Fruit fly (Drosophila melanogaster) whole organism, embryonic: Measurements from ENCODE around the gene CG17234.
A peak's percentile ranks its signal among the peaks of the same experiment; 100 is the strongest.

Experiments used
- C15 ChIP-seq: fragments of 200-800 bp; sonication (Bioruptor generic); IDR thresholded peaks from 3 replicates; pipeline ENCODE4 v1.3.6; 2022; ENCODE audit warnings: missing biosample characterization, missing genetic modification characterization
- CG10274 ChIP-seq: fragments of 200-800 bp; sonication (Bioruptor generic); optimal IDR thresholded peaks from 3 replicates; lab custom pipeline; 2017; ENCODE audit warnings: missing biosample characterization, mild to moderate bottlenecking, missing genetic modification characterization
- CG10565 ChIP-seq: fragments of 200-800 bp; sonication (Bioruptor generic); optimal IDR thresholded peaks from 3 replicates; lab custom pipeline; 2016; ENCODE audit warnings: missing biosample characterization, mild to moderate bottlenecking, missing genetic modification characterization
- CG11696 ChIP-seq: fragments of 200-800 bp; sonication (Bioruptor generic); IDR thresholded peaks from 2 replicates; pipeline ENCODE4 v1.3.6; 2022; ENCODE audit warnings: missing biosample characterization, missing genetic modification characterization
- CG11723 ChIP-seq: fragments of 200-800 bp; sonication (Bioruptor generic); optimal IDR thresholded peaks from 2 replicates; lab custom pipeline; 2017; ENCODE audit warnings: missing biosample characterization, mild to moderate bottlenecking, missing genetic modification characterization
- CG12155 ChIP-seq: fragments of 200-800 bp; sonication (Bioruptor generic); optimal IDR thresholded peaks from 3 replicates; lab custom pipeline; 2016; ENCODE audit warnings: missing biosample characterization, missing genetic modification characterization
- CG12659 ChIP-seq: fragments of 200-800 bp; sonication (Bioruptor generic); optimal IDR thresholded peaks from 3 replicates; lab custom pipeline; 2017; ENCODE audit warnings: mild to moderate bottlenecking, missing biosample characterization, missing genetic modification reagents, missing genetic modification characterization
- CG1529 ChIP-seq: fragments of 200-800 bp; sonication (Bioruptor generic); optimal IDR thresholded peaks from 3 replicates; lab custom pipeline; 2018; ENCODE audit warnings: missing biosample characterization, missing genetic modification characterization
- CG15696 ChIP-seq: fragments of 200-800 bp; sonication (Bioruptor generic); optimal IDR thresholded peaks from 2 replicates; lab custom pipeline; 2019; ENCODE audit warnings: missing biosample characterization, mild to moderate bottlenecking, missing genetic modification characterization, moderate library complexity
- CG16863 ChIP-seq: fragments of 200-800 bp; sonication (Bioruptor generic); optimal IDR thresholded peaks from 3 replicates; lab custom pipeline; 2016; ENCODE audit warnings: missing biosample characterization, missing genetic modification characterization
- CG17359 ChIP-seq: fragments of 200-800 bp; sonication (Bioruptor generic); optimal IDR thresholded peaks from 3 replicates; lab custom pipeline; 2018; ENCODE audit warnings: missing biosample characterization, mild to moderate bottlenecking, missing genetic modification characterization, moderate library complexity
- CG17361 ChIP-seq: fragments of 200-800 bp; sonication (Bioruptor generic); IDR thresholded peaks from 3 replicates; pipeline ENCODE4 v1.3.6; 2022; ENCODE audit warnings: missing biosample characterization, missing genetic modification characterization
- CG18764 ChIP-seq: fragments of 200-800 bp; sonication (Bioruptor generic); optimal IDR thresholded peaks from 3 replicates; lab custom pipeline; 2016; ENCODE audit warnings: missing biosample characterization, missing genetic modification characterization
- CG30020 ChIP-seq: fragments of 200-800 bp; optimal IDR thresholded peaks from 2 replicates; lab custom pipeline; 2019; ENCODE audit warnings: missing biosample characterization, mild to moderate bottlenecking, missing genetic modification characterization, moderate library complexity
- CG3163 ChIP-seq: fragments of 200-800 bp; sonication (Bioruptor generic); optimal IDR thresholded peaks from 3 replicates; lab custom pipeline; 2016; ENCODE audit warnings: missing biosample characterization, missing genetic modification characterization
- CG3281 ChIP-seq: fragments of 200-800 bp; sonication (Bioruptor generic); optimal IDR thresholded peaks from 3 replicates; lab custom pipeline; 2017; ENCODE audit warnings: missing biosample characterization, mild to moderate bottlenecking, missing genetic modification characterization
- CG42726 ChIP-seq: fragments of 200-800 bp; sonication (Bioruptor generic); IDR thresholded peaks from 2 replicates; pipeline ENCODE4 v1.3.6; 2022; ENCODE audit warnings: missing biosample characterization, missing genetic modification characterization; ENCODE audit not compliant: partially characterized antibody
- CG4424 ChIP-seq: fragments of 200-800 bp; sonication (Bioruptor generic); optimal IDR thresholded peaks from 3 replicates; lab custom pipeline; 2016; ENCODE audit warnings: missing biosample characterization, missing genetic modification characterization
- CG6791 ChIP-seq: fragments of 200-800 bp; sonication (Bioruptor generic); IDR thresholded peaks from 3 replicates; pipeline ENCODE4 v1.3.6; 2022; ENCODE audit warnings: missing biosample characterization, missing genetic modification characterization; ENCODE audit not compliant: partially characterized antibody
- CG7786 ChIP-seq: fragments of 200-800 bp; sonication (Bioruptor generic); optimal IDR thresholded peaks from 2 replicates; lab custom pipeline; 2016; ENCODE audit warnings: missing biosample characterization, missing genetic modification characterization
- CG8924 ChIP-seq: fragments of 200-800 bp; optimal IDR thresholded peaks from 3 replicates; lab custom pipeline; 2019; ENCODE audit warnings: missing biosample characterization, mild to moderate bottlenecking, missing genetic modification characterization, moderate library complexity
- CG8944 ChIP-seq: fragments of 200-800 bp; sonication (Bioruptor generic); optimal IDR thresholded peaks from 3 replicates; lab custom pipeline; 2016; ENCODE audit warnings: missing biosample characterization, missing genetic modification characterization
- CkIIα-i1 ChIP-seq: fragments of 200-800 bp; sonication (Bioruptor generic); IDR thresholded peaks from 2 replicates; pipeline ENCODE4 v1.3.6; 2022; ENCODE audit warnings: missing biosample characterization, missing genetic modification characterization
- Dll ChIP-seq: fragments of 200-800 bp; sonication (Bioruptor generic); IDR thresholded peaks from 4 replicates; pipeline ENCODE4 v1.3.6; 2022; ENCODE audit warnings: missing biosample characterization, missing genetic modification characterization; ENCODE audit not compliant: partially characterized antibody
- Drgx ChIP-seq: fragments of 200-800 bp; sonication (Bioruptor generic); IDR thresholded peaks from 2 replicates; pipeline ENCODE4 v1.3.6; 2022; ENCODE audit warnings: missing biosample characterization, missing genetic modification characterization
- Eip74EF ChIP-seq, 2 experiments: fragments of 200-800 bp in 1 of 2; fragments of >200 bp in 1 of 2; sonication (Bioruptor generic) in 1 of 2; optimal IDR thresholded peaks; 2 replicates each; lab custom pipeline; 2017 to 2019; ENCODE audit warnings: missing biosample characterization in 2 of 2, missing genetic modification characterization in 2 of 2, mild to moderate bottlenecking in 1 of 2, moderate library complexity in 1 of 2
- Hr3 ChIP-seq: fragments of 200-800 bp; sonication (Bioruptor generic); optimal IDR thresholded peaks from 3 replicates; lab custom pipeline; 2016; ENCODE audit warnings: missing biosample characterization, missing genetic modification characterization
- Lim3 ChIP-seq: fragments of 200-800 bp; sonication (Bioruptor generic); IDR thresholded peaks from 2 replicates; pipeline ENCODE4 v1.3.6; 2022; ENCODE audit warnings: missing biosample characterization, missing genetic modification characterization
- NK7.1 ChIP-seq: fragments of 200-800 bp; sonication (Bioruptor generic); optimal IDR thresholded peaks from 3 replicates; lab custom pipeline; 2016; ENCODE audit warnings: missing biosample characterization, missing genetic modification characterization
- Nf-YB ChIP-seq: fragments of 200-800 bp; sonication (Bioruptor generic); optimal IDR thresholded peaks from 3 replicates; lab custom pipeline; 2019; ENCODE audit warnings: missing biosample characterization, mild to moderate bottlenecking, missing genetic modification characterization, moderate library complexity
- TFAM ChIP-seq: fragments of 200-800 bp; sonication (Bioruptor generic); optimal IDR thresholded peaks from 2 replicates; lab custom pipeline; 2017; ENCODE audit warnings: missing biosample characterization, missing genetic modification characterization, inconsistent platforms
- ase ChIP-seq: fragments of 200-800 bp; sonication (Bioruptor generic); IDR thresholded peaks from 3 replicates; pipeline ENCODE4 v1.3.6; 2022; ENCODE audit warnings: missing biosample characterization, missing genetic modification characterization
- bsh ChIP-seq, 2 experiments: fragments of 200-800 bp; sonication (Bioruptor generic); optimal IDR thresholded peaks; 2 replicates each; lab custom pipeline; 2017 to 2018; ENCODE audit warnings: mild to moderate bottlenecking in 2 of 2, missing biosample characterization in 2 of 2, missing genetic modification characterization in 2 of 2, moderate library complexity in 1 of 2
- chif ChIP-seq, 2 experiments: fragments of 200-800 bp; sonication (Bioruptor generic); optimal IDR thresholded peaks; 3 replicates each; lab custom pipeline; 2016; ENCODE audit warnings: missing biosample characterization in 2 of 2, missing genetic modification characterization in 2 of 2
- ci ChIP-seq: fragments of 200-800 bp; sonication (Bioruptor generic); IDR thresholded peaks from 3 replicates; pipeline ENCODE4 v1.3.6; 2022; ENCODE audit warnings: missing biosample characterization, missing genetic modification characterization
- crc ChIP-seq: fragments of 200-800 bp; sonication (Bioruptor generic); optimal IDR thresholded peaks from 2 replicates; lab custom pipeline; 2016; ENCODE audit warnings: missing biosample characterization, missing genetic modification characterization
- danr ChIP-seq: fragments of 200-800 bp; sonication (Bioruptor generic); IDR thresholded peaks from 2 replicates; pipeline ENCODE4 v1.3.6; 2022; ENCODE audit warnings: missing biosample characterization, missing genetic modification characterization
- eyg ChIP-seq: fragments of 200-800 bp; sonication (Bioruptor generic); optimal IDR thresholded peaks from 3 replicates; lab custom pipeline; 2016; ENCODE audit warnings: missing biosample characterization, missing genetic modification characterization
- fd102C ChIP-seq: fragments of 200-800 bp; sonication (Bioruptor generic); optimal IDR thresholded peaks from 2 replicates; lab custom pipeline; 2018; ENCODE audit warnings: missing biosample characterization, mild to moderate bottlenecking, missing genetic modification characterization, moderate library complexity
- lov ChIP-seq, 2 experiments: fragments of 200-800 bp in 1 of 2; fragments of >200 bp in 1 of 2; sonication (Bioruptor generic) in 1 of 2; IDR thresholded peaks in 1 of 2; optimal IDR thresholded peaks in 1 of 2; 2 replicates in 1 of 2; 3 replicates in 1 of 2; pipeline versions ENCODE4 v1.3.6 to Lab custom; 2017 to 2022; ENCODE audit warnings: missing biosample characterization in 1 of 2, missing genetic modification characterization in 1 of 2
- onecut ChIP-seq: fragments of 200-800 bp; sonication (Bioruptor generic); IDR thresholded peaks from 2 replicates; pipeline ENCODE4 v1.3.6; 2022; ENCODE audit warnings: missing biosample characterization, missing genetic modification characterization
- otp ChIP-seq: fragments of 200-800 bp; sonication (Bioruptor generic); IDR thresholded peaks from 3 replicates; pipeline ENCODE4, ENCODE4 v1.3.6; 2022; ENCODE audit warnings: missing biosample characterization, missing genetic modification characterization
- slbo ChIP-seq: fragments of 200-800 bp; sonication (Bioruptor generic); IDR thresholded peaks from 2 replicates; pipeline ENCODE4 v1.3.6; 2022; ENCODE audit warnings: missing biosample characterization, missing genetic modification characterization
- wek ChIP-seq: fragments of 200-800 bp; sonication (Bioruptor generic); optimal IDR thresholded peaks from 3 replicates; lab custom pipeline; 2018; ENCODE audit warnings: missing biosample characterization, mild to moderate bottlenecking, missing genetic modification characterization, moderate library complexity
- zen ChIP-seq: fragments of 200-800 bp; sonication (Bioruptor generic); optimal IDR thresholded peaks from 3 replicates; lab custom pipeline; 2018; ENCODE audit warnings: missing biosample characterization, mild to moderate bottlenecking, missing genetic modification characterization, moderate library complexity
- zfh1 ChIP-seq: fragments of 200-800 bp; sonication (Bioruptor generic); IDR thresholded peaks from 3 replicates; pipeline ENCODE4 v1.3.6; 2022; ENCODE audit warnings: missing biosample characterization, missing genetic modification characterization

Gene CG17234

dm6 chr2L:2226259-2227121 is 26.4 kb upstream of the CG17234 start, which contains the start of the genes CG15387 and sau (continued):
- TF ChIP-seq CG12659 (peak; percentile 90), CG10274 (peak; percentile 60), CG10565 (GFP tag; lab: Kevin White, UChicago) (no peak), Lim3 (no peak), lov (optimal IDR thresholded peaks at IDR 0.05; lab: Kevin White, UChicago) (no peak), lov (GFP tag; IDR thresholded peaks at IDR 0.05; lab: Robert Waterston, UW) (peak; percentile 76; the same call in 2 of the 3 replicates), CG1529 (GFP tag; lab: Kevin White, UChicago) (peak; percentile 65), Nf-YB (GFP tag; lab: Kevin White, UChicago) (peak; percentile 64), crc (GFP tag; lab: Kevin White, UChicago) (peak; percentile 88), CG6791 (GFP tag; lab: Robert Waterston, UW) (peak; percentile 84), Eip74EF (GFP tag; optimal IDR thresholded peaks at IDR 0.05; lab: Kevin White, UChicago) (peak in 1 of 2 experiments; percentile 65), ci (GFP tag; lab: Robert Waterston, UW) (peak; percentile 89), CG11696 (no peak), NK7.1 (GFP tag; lab: Kevin White, UChicago) (peak; percentile 70), eyg (peak; percentile 82), onecut (GFP tag; lab: Robert Waterston, UW) (peak; percentile 44), CG15696 (tag; lab: Kevin White, UChicago) (peak; percentile 86)
- TF ChIP-seq, all 482 proteins: peak for 430

- TF ChIP-seq CG8924 (tag; lab: Kevin White, UChicago), result peak; percentile 14
- peak; percentile 74; the same call in 2 of the 3 replicates for TF ChIP-seq ase (GFP tag; lab: Robert Waterston, UW)
- TF ChIP-seq bsh (GFP tag; optimal IDR thresholded peaks at IDR 0.05; lab: Kevin White, UChicago), result peak; percentile 23 to 57
- peak; percentile 47 for TF ChIP-seq onecut (GFP tag; lab: Robert Waterston, UW)
- no peak for TF ChIP-seq CG18764 (GFP tag; lab: Kevin White, UChicago)
- no peak for TF ChIP-seq Dll (GFP tag; lab: Robert Waterston, UW)
- TF ChIP-seq TFAM (GFP tag; lab: Kevin White, UChicago), result no peak
- no peak for TF ChIP-seq CG3163
- peak; percentile 22 for TF ChIP-seq CG7786 (GFP tag; lab: Kevin White, UChicago)
- TF ChIP-seq CG17359 (tag; lab: Kevin White, UChicago), result peak; percentile 65
- TF ChIP-seq CG42726 (GFP tag; lab: Robert Waterston, UW), result no peak
- TF ChIP-seq slbo (GFP tag; lab: Robert Waterston, UW), result peak; percentile 64
- TF ChIP-seq CG30020 (tag; lab: Kevin White, UChicago), result no peak
- peak; percentile 69; the same call in 2 of the 3 replicates for TF ChIP-seq otp (GFP tag; lab: Robert Waterston, UW)
- peak; percentile 16 for TF ChIP-seq Hr3
- peak; percentile 34 for TF ChIP-seq CG4424 (GFP tag; lab: Kevin White, UChicago)
- 0 out of 3 replicates have a peak, but pooled peaks have one; percentile 22 for TF ChIP-seq CG17361 (GFP tag; lab: Robert Waterston, UW)
- peak; percentile 42 for TF ChIP-seq CG16863 (GFP tag; lab: Kevin White, UChicago)
- TF ChIP-seq zfh1 (GFP tag; lab: Robert Waterston, UW), result peak; percentile 61; the same call in 1 of the 3 replicates
- TF ChIP-seq CG12155 (GFP tag; lab: Kevin White, UChicago), result no peak
- TF ChIP-seq CG11723 (GFP tag; lab: Kevin White, UChicago), result peak; percentile 1
- TF ChIP-seq wek, result peak; percentile 40
- peak; percentile 34 for TF ChIP-seq CG8944
- no peak for TF ChIP-seq fd102C
- TF ChIP-seq Drgx (GFP tag; lab: Robert Waterston, UW), result peak; percentile 84
- TF ChIP-seq lov (optimal IDR thresholded peaks at IDR 0.05; lab: Kevin White, UChicago), result no peak
- peak; percentile 25; the same call in 1 of the 3 replicates for TF ChIP-seq lov (GFP tag; IDR thresholded peaks at IDR 0.05; lab: Robert Waterston, UW)
- TF ChIP-seq C15 (GFP tag; lab: Robert Waterston, UW), result 0 out of 3 replicates have a peak, but pooled peaks have one; percentile 49
- TF ChIP-seq CG15696 (tag; lab: Kevin White, UChicago), result no peak
- peak; percentile 13 for TF ChIP-seq CG3281 (GFP tag; lab: Kevin White, UChicago)
- TF ChIP-seq CkIIα-i1 (GFP tag; lab: Robert Waterston, UW), result no peak
- TF ChIP-seq zen, result no peak
- no peak for TF ChIP-seq danr
- peak; percentile 16 to 39 for TF ChIP-seq chif (GFP tag; optimal IDR thresholded peaks at IDR 0.05; lab: Kevin White, UChicago)
These were observed 25.5 kb upstream of the CG17234 start for dm6 chr2L:2227316-2227715.
